Worm (Caenorhabditis elegans) whole organism, early embryonic: ENCODE measurements around the gene oac-55.

Experiments used
- B0310.2 ChIP-seq: sonication (generic microtip); optimal IDR thresholded peaks from 2 replicates; lab custom pipeline; 2016; ENCODE audit warnings: mild to moderate bottlenecking, missing genetic modification characterization, missing compliant biosample characterization
- F13C5.2 ChIP-seq: sonication (generic microtip); optimal IDR thresholded peaks from 2 replicates; lab custom pipeline; 2017; ENCODE audit warnings: mild to moderate bottlenecking, missing genetic modification characterization, inconsistent platforms, missing compliant biosample characterization
- aly-1 ChIP-seq: sonication (generic microtip); optimal IDR thresholded peaks from 2 replicates; lab custom pipeline; 2016; ENCODE audit warnings: missing genetic modification characterization, missing compliant biosample characterization
- ama-1 ChIP-seq: fragments of 150-350 bp; optimal IDR thresholded peaks from 2 replicates; lab custom pipeline; 2014
- ceh-13 ChIP-seq: fragments of 200-800 bp; sonication (Bioruptor generic); optimal IDR thresholded peaks from 2 replicates; lab custom pipeline; 2018; ENCODE audit warnings: mild to moderate bottlenecking, missing genetic modification characterization, missing compliant biosample characterization
- ceh-36 ChIP-seq: sonication (generic microtip); optimal IDR thresholded peaks from 2 replicates; lab custom pipeline; 2016; ENCODE audit warnings: missing genetic modification characterization, inconsistent platforms, missing compliant biosample characterization
- ets-7 ChIP-seq: sonication (generic microtip); optimal IDR thresholded peaks from 2 replicates; lab custom pipeline; 2016; ENCODE audit warnings: missing genotype, missing genetic modification characterization, missing compliant biosample characterization
- flt-1 ChIP-seq: fragments of 200-800 bp; sonication (Bioruptor generic); IDR thresholded peaks from 2 replicates; pipeline ENCODE4 v1.3.6; 2022; ENCODE audit warnings: missing genetic modification characterization, missing compliant biosample characterization
- hmbx-1 ChIP-seq: sonication (generic microtip); optimal IDR thresholded peaks from 2 replicates; lab custom pipeline; 2016; ENCODE audit warnings: mild to moderate bottlenecking, missing genetic modification characterization, missing compliant biosample characterization
- hmg-4 ChIP-seq: fragments of 200-800 bp; sonication (Bioruptor generic); optimal IDR thresholded peaks from 2 replicates; lab custom pipeline; 2018; ENCODE audit warnings: mild to moderate bottlenecking, missing genetic modification characterization, missing compliant biosample characterization
- hnd-1 ChIP-seq: sonication (generic microtip); optimal IDR thresholded peaks from 2 replicates; lab custom pipeline; 2016; ENCODE audit warnings: missing genetic modification characterization, missing compliant biosample characterization
- pes-1 ChIP-seq: fragments of 200-800 bp; sonication (Bioruptor generic); IDR thresholded peaks from 2 replicates; pipeline ENCODE4 v1.3.6; 2022; ENCODE audit warnings: missing genetic modification reagents, missing genetic modification characterization, missing compliant biosample characterization
- scrt-1 ChIP-seq: fragments of 200-800 bp; sonication (Bioruptor generic); IDR thresholded peaks from 2 replicates; pipeline ENCODE4 v1.3.6; 2022; ENCODE audit warnings: missing genetic modification characterization, missing compliant biosample characterization
- sea-1 ChIP-seq: fragments of 200-800 bp; sonication (Bioruptor generic); conservative IDR thresholded peaks from 2 replicates; pipeline ENCODE4 v1.3.6; 2022; ENCODE audit warnings: missing genetic modification characterization, missing compliant biosample characterization
- tbx-11 ChIP-seq: fragments of 200-800 bp; sonication (Bioruptor generic); IDR thresholded peaks from 2 replicates; pipeline ENCODE4 v1.3.6; 2022; ENCODE audit warnings: missing genetic modification characterization, missing compliant biosample characterization
- tbx-37 ChIP-seq: fragments of 200-800 bp; sonication (Bioruptor generic); conservative IDR thresholded peaks from 2 replicates; pipeline ENCODE4 v1.3.6; 2022; ENCODE audit warnings: missing genetic modification reagents, missing genetic modification characterization, missing compliant biosample characterization
- tra-4 ChIP-seq: sonication (generic microtip); optimal IDR thresholded peaks from 2 replicates; lab custom pipeline; 2017; ENCODE audit warnings: missing genetic modification characterization, missing compliant biosample characterization

oac-55 gene

ce11 chrV:3718507-3718906, 42.4 kb upstream of the oac-55 start:
- TF ChIP-seq aly-1, result no peak
- TF ChIP-seq ama-1 (lab: Kevin White, UChicago), result no peak
- TF ChIP-seq pes-1 (GFP tag; lab: Robert Waterston, UW), result no peak
- no peak for TF ChIP-seq tbx-11
- no peak for TF ChIP-seq hnd-1 (tag; lab: Kevin White, UChicago)
- no peak for TF ChIP-seq scrt-1
- no peak for TF ChIP-seq flt-1 (GFP tag; lab: Robert Waterston, UW)
- no peak for TF ChIP-seq ets-7 (tag; lab: Kevin White, UChicago)
- TF ChIP-seq B0310.2 (tag; lab: Kevin White, UChicago), result no peak
- no peak for TF ChIP-seq ceh-13 (GFP tag; lab: Kevin White, UChicago)

- no peak for TF ChIP-seq hmg-4
- no peak for TF ChIP-seq tbx-37 (GFP tag; lab: Robert Waterston, UW)
- TF ChIP-seq sea-1 (GFP tag; lab: Robert Waterston, UW), result no peak
- no peak for TF ChIP-seq pes-1 (GFP tag; lab: Robert Waterston, UW)
- no peak for TF ChIP-seq ceh-36 (tag; lab: Kevin White, UChicago)
- TF ChIP-seq scrt-1, result no peak
- TF ChIP-seq tbx-11, result no peak
- no peak for TF ChIP-seq aly-1
- TF ChIP-seq flt-1 (GFP tag; lab: Robert Waterston, UW), result no peak
- TF ChIP-seq B0310.2 (tag; lab: Kevin White, UChicago), result no peak
- no peak for TF ChIP-seq ets-7 (tag; lab: Kevin White, UChicago)
- no peak for TF ChIP-seq F13C5.2
These were observed 36.2 kb upstream of the oac-55 start, which contains the start of gene str-30 for ce11 chrV:3724772-3725171. Gene str-30 (plus strand): TSS chrV:3725072.

- TF ChIP-seq ceh-36 (tag; lab: Kevin White, UChicago), result no peak
- TF ChIP-seq hnd-1 (tag; lab: Kevin White, UChicago), result no peak
- TF ChIP-seq ama-1 (lab: Kevin White, UChicago), result no peak
- no peak for TF ChIP-seq pes-1 (GFP tag; lab: Robert Waterston, UW)
- no peak for TF ChIP-seq B0310.2 (tag; lab: Kevin White, UChicago)
- no peak for TF ChIP-seq ets-7 (tag; lab: Kevin White, UChicago)
- TF ChIP-seq tbx-11, result no peak
- TF ChIP-seq scrt-1, result no peak
- no peak for TF ChIP-seq hmbx-1
- TF ChIP-seq ceh-13 (GFP tag; lab: Kevin White, UChicago), result no peak
- no peak for TF ChIP-seq tra-4
- TF ChIP-seq sea-1 (GFP tag; lab: Robert Waterston, UW), result no peak
- no peak for TF ChIP-seq tbx-37 (GFP tag; lab: Robert Waterston, UW)
These were observed 22.5 kb upstream of the oac-55 start for ce11 chrV:3738409-3738808.

- TF ChIP-seq B0310.2 (tag; lab: Kevin White, UChicago), result no peak
- TF ChIP-seq tra-4, result no peak
- TF ChIP-seq ceh-36 (tag; lab: Kevin White, UChicago), result no peak
- no peak for TF ChIP-seq flt-1 (GFP tag; lab: Robert Waterston, UW)
- no peak for TF ChIP-seq hmbx-1
- no peak for TF ChIP-seq pes-1 (GFP tag; lab: Robert Waterston, UW)
- no peak for TF ChIP-seq hmg-4
- TF ChIP-seq ceh-13 (GFP tag; lab: Kevin White, UChicago), result no peak
- TF ChIP-seq ets-7 (tag; lab: Kevin White, UChicago), result no peak
These were observed 21.6 kb upstream of the oac-55 start, which contains the start of gene hpo-36 for ce11 chrV:3739302-3739701. Gene hpo-36 (minus strand): TSS chrV:3739402.

ce11 chrV:3743172-3743626, 17.7 kb upstream of the oac-55 start, which contains the start of gene mtm-9:
Gene mtm-9 (plus strand): TSS chrV:3743576.
- TF ChIP-seq scrt-1, result no peak
- TF ChIP-seq tbx-11, result no peak
- TF ChIP-seq sea-1 (GFP tag; lab: Robert Waterston, UW), result no peak
- TF ChIP-seq F13C5.2, result no peak
- TF ChIP-seq hnd-1 (tag; lab: Kevin White, UChicago), result no peak
- no peak for TF ChIP-seq flt-1 (GFP tag; lab: Robert Waterston, UW)
- TF ChIP-seq ceh-36 (tag; lab: Kevin White, UChicago), result no peak
- no peak for TF ChIP-seq hmg-4
- TF ChIP-seq pes-1 (GFP tag; lab: Robert Waterston, UW), result no peak

ce11 chrV:3750328-3750727, 10.6 kb upstream of the oac-55 start:
- TF ChIP-seq hmg-4, result no peak
- TF ChIP-seq ama-1 (lab: Kevin White, UChicago), result no peak
- no peak for TF ChIP-seq ets-7 (tag; lab: Kevin White, UChicago)
- no peak for TF ChIP-seq aly-1
- TF ChIP-seq ceh-13 (GFP tag; lab: Kevin White, UChicago), result no peak
- TF ChIP-seq scrt-1, result no peak
- TF ChIP-seq pes-1 (GFP tag; lab: Robert Waterston, UW), result no peak
- TF ChIP-seq hmbx-1, result no peak
- no peak for TF ChIP-seq B0310.2 (tag; lab: Kevin White, UChicago)
- TF ChIP-seq tra-4, result no peak
- TF ChIP-seq tbx-37 (GFP tag; lab: Robert Waterston, UW), result no peak
- no peak for TF ChIP-seq tbx-11
- no peak for TF ChIP-seq sea-1 (GFP tag; lab: Robert Waterston, UW)
- TF ChIP-seq F13C5.2, result no peak
- no peak for TF ChIP-seq hnd-1 (tag; lab: Kevin White, UChicago)
- TF ChIP-seq flt-1 (GFP tag; lab: Robert Waterston, UW), result no peak
- TF ChIP-seq ceh-36 (tag; lab: Kevin White, UChicago), result no peak

ce11 chrV:3756887-3757286, 4.1 kb upstream of the oac-55 start, which contains the start of gene gid-7:
Gene gid-7 (minus strand): TSS chrV:3757074.
- TF ChIP-seq sea-1 (GFP tag; lab: Robert Waterston, UW) (no peak), ama-1 (lab: Kevin White, UChicago) (no peak), aly-1 (no peak), tbx-37 (GFP tag; lab: Robert Waterston, UW) (no peak), ceh-13 (GFP tag; lab: Kevin White, UChicago) (no peak), B0310.2 (tag; lab: Kevin White, UChicago) (no peak), tra-4 (no peak), flt-1 (GFP tag; lab: Robert Waterston, UW) (no peak), ceh-36 (tag; lab: Kevin White, UChicago) (no peak), hmbx-1 (no peak), hnd-1 (tag; lab: Kevin White, UChicago) (no peak), F13C5.2 (no peak), scrt-1 (no peak)
